Worm (Caenorhabditis elegans): Measurements from ENCODE around the gene hrpa-1.

The hrpa-1 gene

DNA sequence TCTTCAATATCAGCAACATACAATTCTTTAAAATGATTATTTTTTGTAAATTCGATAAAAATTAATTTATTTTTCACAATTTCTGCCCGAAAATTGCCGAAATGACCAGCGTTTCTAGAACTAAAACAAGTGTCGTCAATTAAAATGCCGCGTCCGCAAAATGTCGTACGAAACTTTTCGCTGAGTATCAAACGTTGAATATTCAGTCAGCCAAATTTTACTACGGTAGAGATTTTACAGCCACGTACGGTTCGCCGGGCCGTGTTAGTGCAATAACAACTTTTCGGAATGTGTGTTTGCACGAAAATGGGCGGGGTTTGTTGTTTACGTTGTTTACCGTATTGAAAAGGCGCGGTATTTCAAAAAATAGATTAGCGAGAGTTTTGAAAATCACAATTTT, 25.4 kb downstream of the hrpa-1 start (continued):
- TF ChIP-seq tra-1 (GFP tag; IDR thresholded peaks at IDR 0.05) (peak; percentile 96), nhr-42 (GFP tag; IDR thresholded peaks at IDR 0.05) (peak; percentile 98), lsy-2 (tag; optimal IDR thresholded peaks at IDR 0.05) (peak; percentile 78 to 92), php-3 (GFP tag; IDR thresholded peaks at IDR 0.05) (peak; percentile 96), vab-7 (GFP tag; IDR thresholded peaks at IDR 0.05) (peak; percentile 77), hmg-1.1 (GFP tag; IDR thresholded peaks at IDR 0.05) (peak; percentile 90), F37D6.2 (tag; optimal IDR thresholded peaks at IDR 0.05) (peak; percentile 67), lin-29 (GFP tag; IDR thresholded peaks at IDR 0.05) (peak; percentile 96), dve-1 (tag; optimal IDR thresholded peaks at IDR 0.05; ENCODE audit: insufficient read depth) (peak; percentile 35), D1046.2 (GFP tag; IDR thresholded peaks at IDR 0.05) (peak; percentile 97), ceh-20 (GFP tag; IDR thresholded peaks at IDR 0.05) (peak; percentile 96), mdt-29 (GFP tag; IDR thresholded peaks at IDR 0.05) (peak; percentile 96), zfp-3 (GFP tag; conservative IDR thresholded peaks at IDR 0.05) (peak; percentile 98), F49E8.2 (tag; optimal IDR thresholded peaks at IDR 0.05; ENCODE audit: borderline replicate concordance) (peak; percentile 22), lin-38 (GFP tag; IDR thresholded peaks at IDR 0.05) (peak; percentile 98), madf-5 (GFP tag; IDR thresholded peaks at IDR 0.05) (peak in 1 of 2 experiments; percentile 86; a peak in 1 of 4 replicates), ctbp-1 (GFP tag; IDR thresholded peaks at IDR 0.05) (peak; percentile 79), nhr-28 (tag; optimal IDR thresholded peaks at IDR 0.05) (peak; percentile 6), saeg-2 (GFP tag; IDR thresholded peaks at IDR 0.05) (peak; percentile 94), lin-1 (GFP tag; IDR thresholded peaks at IDR 0.05) (peak; percentile 93), dmd-6 (GFP tag; IDR thresholded peaks at IDR 0.05) (peak; percentile 98), F44E2.7 (GFP tag; IDR thresholded peaks at IDR 0.05) (peak; percentile 72; the same call in 1 of the 2 replicates), Y48G9A.11 (GFP tag; IDR thresholded peaks at IDR 0.05) (peak; percentile 94)

DNA sequence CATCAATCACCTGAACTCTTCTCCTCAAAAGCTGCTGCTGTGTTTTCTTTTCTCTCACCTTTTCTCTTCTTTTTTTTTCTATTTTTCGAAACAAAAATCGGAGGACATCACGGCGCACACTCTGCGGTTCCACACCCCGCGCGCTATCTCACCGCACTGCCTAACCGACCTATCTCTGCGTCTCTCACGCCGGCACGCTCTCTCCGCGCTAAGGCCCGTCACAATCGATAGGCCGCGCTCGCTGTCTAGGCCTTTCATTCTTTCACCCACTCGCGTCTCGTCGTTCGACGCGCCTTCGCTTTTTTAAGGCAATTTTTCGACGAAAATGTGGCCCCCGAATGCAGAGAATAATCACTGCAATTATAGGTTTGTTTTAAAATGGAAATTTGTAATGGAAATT, 27.4 kb downstream of the hrpa-1 start, which contains the start of gene zip-11:
TSS of gene zip-11 (plus strand) at position 34 of the 400 bp plus-strand sequence.
- no peak for TF ChIP-seq attf-4 (tag; optimal IDR thresholded peaks at IDR 0.05)
- peak; percentile 21 for TF ChIP-seq F37D6.2 (tag; optimal IDR thresholded peaks at IDR 0.05)
- no peak for TF ChIP-seq zip-11 (GFP tag; IDR thresholded peaks at IDR 0.05)
- TF ChIP-seq nhr-28 (tag; optimal IDR thresholded peaks at IDR 0.05), result peak; percentile 50
- TF ChIP-seq lin-1 (GFP tag; IDR thresholded peaks at IDR 0.05), result 0 out of 2 replicates have a peak, but pooled peaks have one; percentile 25
- peak; percentile 40 for TF ChIP-seq hlh-30 (tag; optimal IDR thresholded peaks at IDR 0.05; ENCODE audit: insufficient read depth)
- TF ChIP-seq D1046.2 (GFP tag; IDR thresholded peaks at IDR 0.05), result 0 out of 2 replicates have a peak, but pooled peaks have one; percentile 62
- peak in 1 of 2 experiments; percentile 54 for TF ChIP-seq daf-16 (GFP tag; optimal IDR thresholded peaks at IDR 0.05)
- no peak for TF ChIP-seq daf-16 (tag; optimal IDR thresholded peaks at IDR 0.05)
- no peak for TF ChIP-seq pha-4 (GFP tag; IDR thresholded peaks at IDR 0.05)
- no peak for TF ChIP-seq pha-4 (tag; optimal IDR thresholded peaks at IDR 0.05)
- TF ChIP-seq dve-1 (tag; optimal IDR thresholded peaks at IDR 0.05; ENCODE audit: insufficient read depth), result peak; percentile 33
- no peak for TF ChIP-seq pqm-1 (tag; optimal IDR thresholded peaks at IDR 0.05)
- TF ChIP-seq ctbp-1 (GFP tag; IDR thresholded peaks at IDR 0.05), result peak; percentile 56; the same call in 1 of the 2 replicates
- no peak for TF ChIP-seq lin-13 (GFP tag; optimal IDR thresholded peaks at IDR 0.05)
- TF ChIP-seq fos-1 (tag; optimal IDR thresholded peaks at IDR 0.05), result no peak
- TF ChIP-seq spr-1 (tag; optimal IDR thresholded peaks at IDR 0.05), result peak; percentile 97
- TF ChIP-seq mdl-1 (tag; optimal IDR thresholded peaks at IDR 0.05), result peak in 1 of 2 experiments; percentile 52
- TF ChIP-seq T26A8.4 (GFP tag; IDR thresholded peaks at IDR 0.05), result peak; percentile 40; the same call in 1 of the 2 replicates
- TF ChIP-seq lin-38 (GFP tag; IDR thresholded peaks at IDR 0.05), result peak; percentile 76
- TF ChIP-seq dmd-9 (GFP tag; IDR thresholded peaks at IDR 0.05), result 0 out of 2 replicates have a peak, but pooled peaks have one; percentile 22
- 0 out of 2 replicates have a peak, but pooled peaks have one; percentile 29 for TF ChIP-seq vab-7 (GFP tag; IDR thresholded peaks at IDR 0.05)
- peak; percentile 82 for TF ChIP-seq hlh-11 (tag; optimal IDR thresholded peaks at IDR 0.05)
- TF ChIP-seq unc-62 (GFP tag; optimal IDR thresholded peaks at IDR 0.05 in 1 of 2), result peak in 1 of 2 experiments; percentile 63
- TF ChIP-seq unc-62 (tag; optimal IDR thresholded peaks at IDR 0.05), result no peak
- TF ChIP-seq nhr-42 (GFP tag; IDR thresholded peaks at IDR 0.05), result no peak
- TF ChIP-seq lin-29 (GFP tag; IDR thresholded peaks at IDR 0.05), result peak; percentile 71; the same call in 1 of the 2 replicates
- TF ChIP-seq rbr-2 (tag; optimal IDR thresholded peaks at IDR 0.05), result peak; percentile 71
- peak; percentile 44 for TF ChIP-seq dpl-1 (GFP tag; optimal IDR thresholded peaks at IDR 0.05)
- TF ChIP-seq hif-1 (tag; optimal IDR thresholded peaks at IDR 0.05), result peak in 1 of 2 experiments; percentile 55
- peak; percentile 100 for TF ChIP-seq spr-3 (GFP tag; optimal IDR thresholded peaks at IDR 0.05)
- TF ChIP-seq zfp-2 (tag; optimal IDR thresholded peaks at IDR 0.05), result no peak
- peak; percentile 38 for TF ChIP-seq nhr-11 (tag; optimal IDR thresholded peaks at IDR 0.05)
- TF ChIP-seq egl-43 (GFP tag; IDR thresholded peaks at IDR 0.05), result peak; percentile 73
- peak; percentile 64 for TF ChIP-seq mes-2 (tag; optimal IDR thresholded peaks at IDR 0.05; ENCODE audit: poor library complexity, severe bottlenecking)

All from whole organism, L4 larva.